Worm (Caenorhabditis elegans): ENCODE data around the gene slc-25A29.

The slc-25A29 gene

DNA sequence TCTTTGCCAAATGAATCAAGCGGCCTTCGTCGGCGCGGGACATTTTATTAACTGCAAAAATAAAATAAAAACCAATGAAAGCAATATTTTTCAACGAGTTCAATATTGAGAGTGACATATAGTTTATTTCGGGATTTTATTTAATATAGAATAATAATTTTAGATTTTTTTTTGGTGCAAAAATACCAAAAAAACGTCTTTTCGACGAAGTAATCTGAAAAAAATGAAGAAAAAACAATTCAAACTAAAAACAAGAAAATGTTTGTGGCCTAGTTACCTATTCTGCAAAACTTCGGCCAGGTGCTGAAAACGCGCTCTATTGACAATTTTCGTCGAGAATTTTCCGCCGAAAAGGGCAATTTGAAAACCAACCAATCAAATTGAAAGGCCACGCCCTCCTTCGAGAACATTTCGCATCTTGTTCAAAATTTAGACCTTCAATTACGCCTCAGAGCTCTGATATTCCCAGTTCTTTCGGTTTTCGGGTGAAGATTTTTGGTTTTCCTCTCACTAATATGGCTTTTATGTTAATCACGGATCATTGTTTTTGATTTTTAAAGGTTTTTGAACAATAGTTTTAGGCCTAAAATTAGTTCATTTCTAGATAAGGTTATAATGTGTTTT, 27.6 kb upstream of the slc-25A29 start, which contains the start of gene C47E8.4 (continued):
- TF ChIP-seq lin-13 (GFP tag; optimal IDR thresholded peaks at IDR 0.05) (peak; percentile 98), unc-130 (tag; optimal IDR thresholded peaks at IDR 0.05) (peak; percentile 97), nhr-90 (tag; optimal IDR thresholded peaks at IDR 0.05; ENCODE audit: poor library complexity) (peak; percentile 99), nhr-76 (tag; optimal IDR thresholded peaks at IDR 0.05) (peak; percentile 83), efl-3 (GFP tag; optimal IDR thresholded peaks at IDR 0.05) (peak; percentile 92), jun-1 (tag; optimal IDR thresholded peaks at IDR 0.05) (peak; percentile 98), sox-4 (tag; optimal IDR thresholded peaks at IDR 0.05) (peak; percentile 99), ceh-63 (GFP tag; optimal IDR thresholded peaks at IDR 0.05) (peak; percentile 96), efl-1 (optimal IDR thresholded peaks at IDR 0.05) (peak; percentile 95), efl-1 (GFP tag; optimal IDR thresholded peaks at IDR 0.05 in 1 of 2) (peak; percentile 86 to 99), nhr-237 (tag; optimal IDR thresholded peaks at IDR 0.05) (peak; percentile 96), sup-37 (GFP tag; optimal IDR thresholded peaks at IDR 0.05) (peak; percentile 93), nhr-19 (GFP tag; conservative IDR thresholded peaks at IDR 0.05) (peak; percentile 99), pag-3 (tag; optimal IDR thresholded peaks at IDR 0.05; ENCODE audit: borderline replicate concordance, insufficient read depth) (no peak), ztf-11 (tag; optimal IDR thresholded peaks at IDR 0.05) (peak; percentile 53 to 100), C16A3.4 (tag; optimal IDR thresholded peaks at IDR 0.05) (peak; percentile 97), dpl-1 (GFP tag; optimal IDR thresholded peaks at IDR 0.05) (peak; percentile 90), snpc-4 (tag; optimal IDR thresholded peaks at IDR 0.05) (peak; percentile 89), aly-2 (tag; optimal IDR thresholded peaks at IDR 0.05) (peak; percentile 95), elt-2 (tag; optimal IDR thresholded peaks at IDR 0.05) (peak; percentile 90), fos-1 (tag; optimal IDR thresholded peaks at IDR 0.05) (peak; percentile 95), zip-4 (GFP tag; optimal IDR thresholded peaks at IDR 0.05) (peak; percentile 94), hpl-2 (GFP tag; optimal IDR thresholded peaks at IDR 0.05) (peak; percentile 54), grh-1 (GFP tag; IDR thresholded peaks at IDR 0.05) (peak; percentile 98), C04F5.9 (tag; optimal IDR thresholded peaks at IDR 0.05) (peak; percentile 97), ceh-82 (tag; optimal IDR thresholded peaks at IDR 0.05) (peak; percentile 97 to 98 (median 98)), lin-14 (GFP tag; optimal IDR thresholded peaks at IDR 0.05) (peak; percentile 99), ceh-90 (tag; optimal IDR thresholded peaks at IDR 0.05) (peak; percentile 96), mab-9 (GFP tag; IDR thresholded peaks at IDR 0.05) (peak; percentile 99), mef-2 (tag; optimal IDR thresholded peaks at IDR 0.05) (peak; percentile 63), vab-15 (tag; optimal IDR thresholded peaks at IDR 0.05) (peak; percentile 95), hlh-4 (tag; optimal IDR thresholded peaks at IDR 0.05) (peak; percentile 65), isw-1 (GFP tag; IDR thresholded peaks at IDR 0.05) (peak; percentile 100), sptf-1 (tag; optimal IDR thresholded peaks at IDR 0.05) (no peak), blmp-1 (tag; optimal IDR thresholded peaks at IDR 0.05) (peak; percentile 80), unc-86 (tag; optimal IDR thresholded peaks at IDR 0.05) (peak; percentile 99), swsn-7 (tag; optimal IDR thresholded peaks at IDR 0.05) (peak; percentile 99), fkh-8 (tag; optimal IDR thresholded peaks at IDR 0.05) (peak; percentile 100), xbp-1 (tag; optimal IDR thresholded peaks at IDR 0.05) (peak; percentile 99), hlh-17 (GFP tag; optimal IDR thresholded peaks at IDR 0.05; ENCODE audit: borderline replicate concordance) (peak; percentile 85), lin-39 (tag; optimal IDR thresholded peaks at IDR 0.05) (peak; percentile 97), ama-1 (optimal IDR thresholded peaks at IDR 0.05) (peak; percentile 88), lsy-2 (tag; optimal IDR thresholded peaks at IDR 0.05) (peak; percentile 98), egl-27 (tag; optimal IDR thresholded peaks at IDR 0.05) (peak; percentile 85 to 89), ceh-8 (GFP tag; optimal IDR thresholded peaks at IDR 0.05) (peak; percentile 98), tlp-1 (tag; optimal IDR thresholded peaks at IDR 0.05) (no peak), lir-3 (tag; optimal IDR thresholded peaks at IDR 0.05; ENCODE audit: poor library complexity) (peak; percentile 99), irx-1 (tag; optimal IDR thresholded peaks at IDR 0.05) (peak; percentile 99), skn-1 (tag; optimal IDR thresholded peaks at IDR 0.05) (peak; percentile 95), ztf-4 (tag; optimal IDR thresholded peaks at IDR 0.05) (peak; percentile 98), unc-98 (GFP tag; IDR thresholded peaks at IDR 0.05) (peak; percentile 97), ceh-88 (GFP tag; IDR thresholded peaks at IDR 0.05) (peak; percentile 96)

Data from whole organism, L1 larva.